Fruit fly (Drosophila melanogaster) whole organism: ENCODE data around the gene CG9636.

Experiments
- CG8478 ChIP-seq: fragments of >200 bp; optimal IDR thresholded peaks from 2 replicates; lab custom pipeline; 2018; ENCODE audit warnings: inconsistent platforms
- Dll ChIP-seq: fragments of >200 bp; optimal IDR thresholded peaks from 2 replicates; lab custom pipeline; 2017
- EcR ChIP-seq, 2 experiments: fragments of >200 bp; optimal IDR thresholded peaks; 2 replicates each; lab custom pipeline; 2017; ENCODE audit warnings: missing biosample characterization in 2 of 2, missing genetic modification characterization in 2 of 2, missing genetic modification reagents in 2 of 2
- pan ChIP-seq: fragments of >200 bp; optimal IDR thresholded peaks from 2 replicates; lab custom pipeline; 2017
- psq ChIP-seq: fragments of >200 bp; optimal IDR thresholded peaks from 2 replicates; lab custom pipeline; 2017
- usp ChIP-seq: fragments of >200 bp; optimal IDR thresholded peaks from 2 replicates; lab custom pipeline; 2017; ENCODE audit warnings: missing biosample characterization, missing genetic modification characterization, mixed read lengths

Gene CG9636

DNA sequence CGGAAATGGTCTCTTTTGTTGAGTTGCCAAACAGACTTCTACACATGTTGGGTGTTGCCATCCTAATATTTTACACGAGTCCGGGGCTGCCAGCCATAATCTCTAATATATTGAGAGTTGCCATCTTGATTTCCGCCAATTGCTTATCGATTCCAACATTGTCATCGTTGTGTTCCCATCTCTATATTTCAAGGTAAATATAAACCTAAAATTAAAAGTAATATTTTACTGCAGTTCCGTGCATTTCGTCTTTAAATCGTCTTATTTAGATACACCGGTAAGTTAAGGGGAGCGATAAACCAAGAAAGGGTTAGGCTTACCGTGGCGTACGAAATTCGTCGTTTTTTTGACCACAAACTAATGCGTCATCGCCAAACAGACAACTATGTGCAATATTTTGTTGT, 10.2 kb downstream of the CG9636 start, which contains the start of gene PolI:
PolI (plus strand) TSS at position 138 of the 404 bp plus-strand sequence.
- TF ChIP-seq EcR (GFP tag; optimal IDR thresholded peaks at IDR 0.05; lab: Kevin White, UChicago): no peak

DNA sequence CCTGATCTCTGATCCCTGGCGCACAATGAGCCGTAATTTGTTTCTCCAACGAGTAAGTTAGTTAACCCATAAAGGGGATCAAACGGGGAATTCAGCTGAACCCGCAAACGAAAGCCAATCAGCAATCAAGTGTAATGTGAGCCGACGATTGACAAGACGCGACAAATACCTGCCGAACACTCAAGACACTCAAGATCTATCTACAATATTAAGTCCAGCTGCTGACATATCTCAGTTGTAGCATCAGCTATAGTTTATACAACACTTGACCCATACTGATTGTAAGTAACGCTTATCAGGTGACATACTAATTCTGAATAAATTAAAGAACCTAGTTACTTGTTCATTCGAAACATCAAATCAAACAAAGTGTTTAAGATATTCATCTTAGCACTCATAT, 16.2 kb downstream of the CG9636 start:
- TF ChIP-seq CG8478 (lab: Kevin White, UChicago) (no peak), usp (GFP tag; lab: Kevin White, UChicago) (no peak), Dll (lab: Kevin White, UChicago) (no peak), psq (no peak), pan (lab: Kevin White, UChicago) (no peak), EcR (GFP tag; optimal IDR thresholded peaks at IDR 0.05; lab: Kevin White, UChicago) (no peak)

DNA sequence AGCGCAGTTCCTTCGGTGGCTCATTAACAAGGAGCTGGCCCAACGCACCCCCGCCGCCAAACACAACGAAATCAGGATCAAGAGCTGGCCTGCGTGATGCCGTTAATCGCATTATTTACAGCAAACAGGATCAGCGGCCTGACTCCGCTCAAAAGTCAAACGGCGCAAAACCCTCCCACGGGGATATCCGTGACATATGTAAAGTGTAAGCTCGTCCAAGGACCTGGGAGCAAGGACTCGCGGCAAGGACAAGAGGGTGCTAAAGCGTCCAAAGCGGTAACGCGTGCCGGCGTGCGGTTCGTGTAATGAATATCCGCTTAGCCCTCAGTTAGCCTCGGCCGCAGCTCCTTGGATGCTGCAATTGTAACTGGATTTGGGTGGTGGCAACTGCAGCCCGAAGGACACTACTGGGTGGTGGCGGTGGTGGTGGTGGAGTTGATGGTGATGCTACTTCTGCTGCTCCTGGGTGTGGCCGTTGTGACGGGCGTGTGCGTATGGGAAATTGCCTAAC, 18.1 kb downstream of the CG9636 start:
- no peak for TF ChIP-seq EcR (GFP tag; optimal IDR thresholded peaks at IDR 0.05; lab: Kevin White, UChicago)
- no peak for TF ChIP-seq pan (lab: Kevin White, UChicago)
- TF ChIP-seq usp (GFP tag; lab: Kevin White, UChicago): no peak
- no peak for TF ChIP-seq CG8478 (lab: Kevin White, UChicago)

- TF ChIP-seq pan (lab: Kevin White, UChicago) (no peak), usp (GFP tag; lab: Kevin White, UChicago) (no peak), CG8478 (lab: Kevin White, UChicago) (no peak), EcR (GFP tag; optimal IDR thresholded peaks at IDR 0.05; lab: Kevin White, UChicago) (no peak), psq (no peak), Dll (lab: Kevin White, UChicago) (no peak)
These were observed 18.7 kb downstream of the CG9636 start for dm6 chr3R:8224726-8225460.

DNA sequence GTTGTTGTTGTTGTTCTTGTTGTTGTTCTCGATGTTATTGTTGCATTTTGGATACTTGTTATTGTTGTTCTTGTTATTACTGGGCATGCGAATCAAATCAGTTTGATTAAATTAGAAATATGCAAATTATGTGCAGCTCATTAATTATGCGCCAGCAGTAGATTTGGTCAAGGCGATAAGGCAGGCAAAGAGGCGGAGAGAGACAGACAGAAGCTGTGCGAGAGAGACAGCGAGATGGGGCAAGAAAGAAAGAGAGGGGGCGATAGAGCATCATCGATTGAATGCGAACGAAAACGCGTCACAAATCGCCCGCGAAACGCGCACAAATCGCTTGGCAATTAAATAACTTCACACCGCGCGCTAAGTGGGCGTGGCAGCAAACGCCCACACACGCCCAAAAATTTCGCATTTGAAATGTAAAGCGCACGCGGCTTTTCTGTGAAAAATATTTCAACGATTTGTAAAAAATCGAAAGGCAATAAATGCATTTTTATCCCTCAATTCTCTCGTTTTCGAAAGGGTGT, 20.5 kb downstream of the CG9636 start:
- TF ChIP-seq Dll (lab: Kevin White, UChicago): no peak
- no peak for TF ChIP-seq EcR (GFP tag; optimal IDR thresholded peaks at IDR 0.05; lab: Kevin White, UChicago)
- no peak for TF ChIP-seq CG8478 (lab: Kevin White, UChicago)
- TF ChIP-seq usp (GFP tag; lab: Kevin White, UChicago): no peak
- TF ChIP-seq psq: no peak
- no peak for TF ChIP-seq pan (lab: Kevin White, UChicago)

DNA sequence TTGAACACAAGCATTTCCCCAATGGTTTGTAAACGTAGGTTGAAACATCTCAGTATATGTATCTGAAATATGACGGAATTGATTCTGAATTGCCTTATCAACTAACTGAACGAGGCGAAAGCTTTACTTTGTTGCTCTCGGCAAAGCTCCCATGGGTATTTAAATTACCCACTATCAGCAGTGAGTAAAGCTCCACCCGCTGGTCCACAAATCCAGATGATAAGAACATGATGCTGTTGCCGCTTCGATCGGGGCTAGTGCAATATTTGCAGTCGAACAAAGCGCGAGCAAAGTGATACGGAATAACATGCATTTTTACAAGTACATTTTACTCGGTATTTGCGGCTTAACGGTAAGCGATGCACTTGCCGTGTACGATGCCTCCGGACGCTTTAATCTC, 23.7 kb downstream of the CG9636 start, which contains the start of gene CG18249:
CG18249 (plus strand) TSS at position 256 of the 400 bp plus-strand sequence.
- no peak for TF ChIP-seq psq
- no peak for TF ChIP-seq CG8478 (lab: Kevin White, UChicago)
- no peak for TF ChIP-seq EcR (GFP tag; optimal IDR thresholded peaks at IDR 0.05; lab: Kevin White, UChicago)

DNA sequence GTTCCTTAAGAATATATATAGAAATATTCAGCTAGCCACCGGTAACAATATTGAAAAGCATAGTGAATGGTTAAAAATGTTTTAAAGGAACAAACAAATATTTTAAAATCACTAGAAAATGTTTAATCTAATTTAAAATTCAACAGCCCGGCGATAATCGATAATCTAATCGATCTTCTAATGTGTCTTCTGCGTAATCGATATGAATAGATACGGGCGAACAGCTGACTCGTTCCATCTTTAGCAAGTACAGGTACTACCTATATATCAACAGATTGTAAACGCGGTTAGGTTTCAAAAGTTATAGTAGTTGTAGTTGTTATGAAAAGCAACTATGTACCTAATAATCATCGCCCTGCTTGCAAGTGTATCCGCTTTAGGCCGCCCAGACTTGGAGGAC, 25.9 kb downstream of the CG9636 start, which contains the start of gene CG7800:
CG7800 (plus strand) TSS at position 231 of the 400 bp plus-strand sequence.
- TF ChIP-seq psq (no peak), Dll (lab: Kevin White, UChicago) (no peak)

dm6 chr3R:8215528-8216189, 27.9 kb downstream of the CG9636 start:
- TF ChIP-seq usp (GFP tag; lab: Kevin White, UChicago): no peak
- no peak for TF ChIP-seq Dll (lab: Kevin White, UChicago)
- no peak for TF ChIP-seq pan (lab: Kevin White, UChicago)
- TF ChIP-seq CG8478 (lab: Kevin White, UChicago): no peak
- no peak for TF ChIP-seq psq
- TF ChIP-seq EcR (GFP tag; optimal IDR thresholded peaks at IDR 0.05; lab: Kevin White, UChicago): no peak

DNA sequence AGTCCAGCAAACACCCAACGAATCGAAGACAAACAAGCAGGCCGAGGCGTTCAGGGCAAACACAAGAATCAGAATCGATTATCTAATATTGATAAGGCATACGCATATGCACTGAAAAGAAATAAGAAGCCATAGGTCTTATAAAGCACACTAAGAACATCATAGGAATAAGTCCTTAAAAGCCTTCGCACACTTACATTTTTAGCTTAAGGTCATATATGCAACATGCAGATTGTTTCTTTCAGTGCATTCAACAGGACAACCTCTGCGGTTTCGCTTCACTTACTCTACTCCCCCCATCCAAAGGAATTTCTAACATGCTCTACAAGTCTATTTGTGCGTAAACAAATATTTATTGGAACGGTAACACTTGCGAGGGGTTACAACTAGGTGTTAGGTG, 31.0 kb downstream of the CG9636 start:
- TF ChIP-seq psq (no peak), usp (GFP tag; lab: Kevin White, UChicago) (no peak), Dll (lab: Kevin White, UChicago) (no peak), EcR (GFP tag; optimal IDR thresholded peaks at IDR 0.05; lab: Kevin White, UChicago) (no peak), pan (lab: Kevin White, UChicago) (no peak), CG8478 (lab: Kevin White, UChicago) (no peak)

- no peak for TF ChIP-seq psq
- no peak for TF ChIP-seq pan (lab: Kevin White, UChicago)
- no peak for TF ChIP-seq Dll (lab: Kevin White, UChicago)
- no peak for TF ChIP-seq EcR (GFP tag; optimal IDR thresholded peaks at IDR 0.05; lab: Kevin White, UChicago)
- no peak for TF ChIP-seq CG8478 (lab: Kevin White, UChicago)
- no peak for TF ChIP-seq usp (GFP tag; lab: Kevin White, UChicago)
These were observed 32.6 kb downstream of the CG9636 start for dm6 chr3R:8210837-8211488.

dm6 chr3R:8208378-8209021, 35.1 kb downstream of the CG9636 start:
- TF ChIP-seq EcR (GFP tag; optimal IDR thresholded peaks at IDR 0.05; lab: Kevin White, UChicago): no peak
- TF ChIP-seq pan (lab: Kevin White, UChicago): no peak
- no peak for TF ChIP-seq CG8478 (lab: Kevin White, UChicago)
- no peak for TF ChIP-seq Dll (lab: Kevin White, UChicago)
